Worm (Caenorhabditis elegans) whole organism, mixed stage, embryonic: ENCODE results near the gene let-858.

Source experiments
- lsy-2 ChIP-seq: fragments of 150-350 bp; optimal IDR thresholded peaks from 2 replicates; lab custom pipeline; 2014; ENCODE audit warnings: missing biosample characterization, missing genetic modification characterization
- mls-2 ChIP-seq: sonication (generic microtip); optimal IDR thresholded peaks from 2 replicates; lab custom pipeline; 2016; ENCODE audit warnings: mild to moderate bottlenecking, missing genetic modification characterization, moderate library complexity, missing compliant biosample characterization

DNA sequence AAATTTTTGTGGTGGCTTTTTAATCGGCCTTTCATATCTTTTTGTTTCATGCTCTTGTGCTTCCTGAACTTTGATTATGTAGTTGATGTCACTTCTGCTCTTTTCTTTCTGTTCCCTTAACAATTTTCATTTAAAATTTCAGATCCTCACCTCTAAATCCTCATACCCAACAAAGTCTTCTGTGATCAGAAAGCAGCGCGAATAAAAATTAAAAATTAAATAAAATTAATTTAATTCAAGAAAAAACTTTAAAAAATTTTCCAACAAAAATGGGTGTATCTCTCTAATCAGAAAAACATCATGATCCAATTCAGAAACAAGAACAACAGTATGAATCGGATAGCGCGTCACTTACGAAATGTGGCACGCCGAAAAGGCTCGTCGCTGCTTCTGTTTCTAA, 46.9 kb upstream of the let-858 start, which contains the start of gene ptp-3:
- no peak for TF ChIP-seq lsy-2 (tag; lab: Kevin White, UChicago)
- no peak for TF ChIP-seq mls-2 (tag; lab: Kevin White, UChicago)
